Fruit fly (Drosophila melanogaster): ENCODE data around the gene Dyro.

Gene Dyro

dm6 chr3L:11293378-11293777 is 2.3 kb downstream of the Dyro start (continued):
- TF ChIP-seq slbo (GFP tag; IDR thresholded peaks at IDR 0.05), result peak; percentile 76
- peak; percentile 31 for TF ChIP-seq scrt (GFP tag; optimal IDR thresholded peaks at IDR 0.05)
- TF ChIP-seq CG10979 (tag; optimal IDR thresholded peaks at IDR 0.05), result no peak
- TF ChIP-seq CG15696 (tag; optimal IDR thresholded peaks at IDR 0.05), result no peak
- no peak for TF ChIP-seq aop (GFP tag; IDR thresholded peaks at IDR 0.05)
- TF ChIP-seq ro (GFP tag; IDR thresholded peaks at IDR 0.05), result no peak

DNA sequence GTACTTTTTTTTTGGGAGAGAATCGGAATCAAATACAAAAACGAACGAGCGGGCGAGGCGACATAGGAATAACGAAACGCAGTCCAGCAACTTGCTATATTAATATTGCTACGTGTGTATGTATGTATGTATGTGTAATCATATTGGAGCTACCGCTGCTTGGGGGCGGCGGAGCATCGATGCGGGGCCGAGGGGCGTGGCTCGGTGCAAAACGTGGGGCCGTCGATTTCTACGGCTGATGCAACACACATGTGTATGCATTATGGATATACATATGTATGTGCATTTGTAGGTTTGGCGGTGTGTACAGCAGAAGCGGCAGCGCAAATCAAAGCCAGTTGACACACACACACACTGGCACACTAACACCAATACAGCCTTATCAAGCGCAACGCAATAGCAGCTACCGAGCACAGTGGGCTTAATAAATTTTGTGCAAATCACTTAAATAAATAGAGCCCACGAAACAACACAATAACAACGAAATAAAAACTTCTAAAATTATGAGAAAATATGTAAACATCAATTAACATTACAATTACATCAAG is 3.5 kb downstream of the Dyro start:
- TF ChIP-seq otp (GFP tag; IDR thresholded peaks at IDR 0.05), result peak; percentile 58; the same call in 1 of the 3 replicates
- TF ChIP-seq zen2 (GFP tag; IDR thresholded peaks at IDR 0.05; ENCODE audit: partially characterized antibody), result no peak
- peak; percentile 62 for TF ChIP-seq CG4707 (GFP tag; optimal IDR thresholded peaks at IDR 0.05)
- no peak for TF ChIP-seq CG10979 (tag; optimal IDR thresholded peaks at IDR 0.05)
- TF ChIP-seq CG1024 (GFP tag; IDR thresholded peaks at IDR 0.05), result peak; percentile 33; the same call in 1 of the 2 replicates
- no peak for TF ChIP-seq Kr (GFP tag; optimal IDR thresholded peaks at IDR 0.05)
- TF ChIP-seq fd96Cb (tag; optimal IDR thresholded peaks at IDR 0.05), result no peak
- TF ChIP-seq CG15696 (tag; optimal IDR thresholded peaks at IDR 0.05), result no peak
- TF ChIP-seq HLH54F (GFP tag; optimal IDR thresholded peaks at IDR 0.05), result no peak
- TF ChIP-seq phol (tag; optimal IDR thresholded peaks at IDR 0.05), result no peak
- TF ChIP-seq Chrac-16 (GFP tag; optimal IDR thresholded peaks at IDR 0.05), result no peak
- TF ChIP-seq CG10565 (GFP tag; optimal IDR thresholded peaks at IDR 0.05), result no peak
- TF ChIP-seq inv (GFP tag; IDR thresholded peaks at IDR 0.05; ENCODE audit: partially characterized antibody), result no peak
- no peak for TF ChIP-seq HLH4C (GFP tag; IDR thresholded peaks at IDR 0.05; ENCODE audit: partially characterized antibody)
- no peak for TF ChIP-seq NfI (GFP tag; optimal IDR thresholded peaks at IDR 0.05)
- TF ChIP-seq ken (GFP tag; IDR thresholded peaks at IDR 0.05), result 0 out of 3 replicates have a peak, but pooled peaks have one; percentile 30
- no peak for TF ChIP-seq CG1647 (GFP tag; optimal IDR thresholded peaks at IDR 0.05)
- no peak for TF ChIP-seq bowl (GFP tag; IDR thresholded peaks at IDR 0.05)
- TF ChIP-seq CG34422 (GFP tag; IDR thresholded peaks at IDR 0.05), result peak; percentile 35; the same call in 1 of the 3 replicates
- TF ChIP-seq CG7839 (tag; optimal IDR thresholded peaks at IDR 0.05), result peak; percentile 25
- no peak for TF ChIP-seq ham (GFP tag; IDR thresholded peaks at IDR 0.05)
- TF ChIP-seq Lpt (GFP tag; optimal IDR thresholded peaks at IDR 0.05), result no peak
- no peak for TF ChIP-seq CG7357 (GFP tag; IDR thresholded peaks at IDR 0.05)
- TF ChIP-seq sens-2 (GFP tag; IDR thresholded peaks at IDR 0.05), result peak; percentile 79
- TF ChIP-seq Hey (tag; optimal IDR thresholded peaks at IDR 0.05), result no peak
- TF ChIP-seq usp (GFP tag; optimal IDR thresholded peaks at IDR 0.05), result no peak
- TF ChIP-seq fu2 (GFP tag; optimal IDR thresholded peaks at IDR 0.05), result no peak
- TF ChIP-seq CG30431 (GFP tag; optimal IDR thresholded peaks at IDR 0.05), result no peak
- no peak for TF ChIP-seq CG33213 (GFP tag; optimal IDR thresholded peaks at IDR 0.05)
- peak; percentile 44; the same call in 1 of the 2 replicates for TF ChIP-seq HLH3B (GFP tag; IDR thresholded peaks at IDR 0.05)
- no peak for TF ChIP-seq pho (GFP tag; optimal IDR thresholded peaks at IDR 0.05)
- TF ChIP-seq hkb (optimal IDR thresholded peaks at IDR 0.05), result no peak
- peak; percentile 40; the same call in 1 of the 2 replicates for TF ChIP-seq hkb (GFP tag; IDR thresholded peaks at IDR 0.05)
- no peak for TF ChIP-seq tap (tag; optimal IDR thresholded peaks at IDR 0.05)
- no peak for TF ChIP-seq lola (GFP tag; optimal IDR thresholded peaks at IDR 0.05)
- no peak for TF ChIP-seq CG10654 (GFP tag; optimal IDR thresholded peaks at IDR 0.05)
- no peak for TF ChIP-seq Taf1 (GFP tag; IDR thresholded peaks at IDR 0.05)
- no peak for TF ChIP-seq ATbp (GFP tag; optimal IDR thresholded peaks at IDR 0.05)
- TF ChIP-seq dmrt99B (tag; optimal IDR thresholded peaks at IDR 0.05), result peak; percentile 20
- TF ChIP-seq Aef1 (GFP tag; IDR thresholded peaks at IDR 0.05), result peak; percentile 33; the same call in 1 of the 3 replicates
- no peak for TF ChIP-seq Oli (tag; optimal IDR thresholded peaks at IDR 0.05)
- no peak for TF ChIP-seq Hr39 (optimal IDR thresholded peaks at IDR 0.05)
- TF ChIP-seq ab (GFP tag; optimal IDR thresholded peaks at IDR 0.05), result no peak
- peak; percentile 4 for TF ChIP-seq grau (tag; optimal IDR thresholded peaks at IDR 0.05)
- peak; percentile 14 for TF ChIP-seq mirr (GFP tag; optimal IDR thresholded peaks at IDR 0.05)
- no peak for TF ChIP-seq Nf-YC (tag; optimal IDR thresholded peaks at IDR 0.05)

Measured in whole organism, embryonic.